Worm (Caenorhabditis elegans) whole organism, L2 larva: ENCODE data around the gene C49C8.2.
A peak's percentile ranks its signal among the peaks of the same experiment; 100 is the strongest.

Experiments
- ceh-82 ChIP-seq: fragments of 150-350 bp; optimal IDR thresholded peaks from 2 replicates; lab custom pipeline; 2014; ENCODE audit warnings: missing biosample characterization, missing genetic modification characterization
- crh-2 ChIP-seq: sonication (generic microtip); optimal IDR thresholded peaks from 2 replicates; lab custom pipeline; 2017; ENCODE audit warnings: missing biosample characterization, missing genetic modification characterization
- fos-1 ChIP-seq: fragments of 150-350 bp; optimal IDR thresholded peaks from 2 replicates; lab custom pipeline; 2014; ENCODE audit warnings: missing biosample characterization, missing genetic modification characterization
- mbf-1 ChIP-seq: sonication (generic microtip); optimal IDR thresholded peaks from 2 replicates; lab custom pipeline; 2017; ENCODE audit warnings: missing biosample characterization, missing genetic modification characterization
- mdl-1 ChIP-seq, 2 experiments: fragments of 150-350 bp in 1 of 2; sonication (generic microtip) in 1 of 2; optimal IDR thresholded peaks; 2 replicates each; lab custom pipeline; 2017; ENCODE audit warnings: missing biosample characterization in 2 of 2, missing genetic modification characterization in 2 of 2
- skn-1 ChIP-seq: sonication (generic microtip); optimal IDR thresholded peaks from 2 replicates; lab custom pipeline; 2017; ENCODE audit warnings: missing biosample characterization, missing genetic modification characterization
- sma-3 ChIP-seq: sonication (generic microtip); optimal IDR thresholded peaks from 2 replicates; lab custom pipeline; 2016; ENCODE audit warnings: missing genetic modification reagents, missing genetic modification characterization, missing compliant biosample characterization
- snpc-4 ChIP-seq: fragments of 150-350 bp; optimal IDR thresholded peaks from 2 replicates; lab custom pipeline; 2014; ENCODE audit warnings: missing biosample characterization, missing genetic modification characterization
- unc-39 ChIP-seq: fragments of 150-350 bp; optimal IDR thresholded peaks from 2 replicates; lab custom pipeline; 2014; ENCODE audit warnings: missing biosample characterization, missing genetic modification characterization
- unc-62 ChIP-seq: fragments of 150-350 bp; optimal IDR thresholded peaks from 2 replicates; lab custom pipeline; 2014; ENCODE audit warnings: missing biosample characterization, missing genetic modification reagents, missing genetic modification characterization
- ztf-11 ChIP-seq: sonication (generic microtip); optimal IDR thresholded peaks from 2 replicates; lab custom pipeline; 2017; ENCODE audit warnings: missing biosample characterization, missing genetic modification characterization
- ztf-4 ChIP-seq: fragments of 150-350 bp; optimal IDR thresholded peaks from 2 replicates; lab custom pipeline; 2014; ENCODE audit warnings: missing biosample characterization, missing genetic modification characterization

ce11 chrIV:8620102-8620733, 30.7 kb upstream of the C49C8.2 start, which contains the start of gene lin-49:
- TF ChIP-seq crh-2 (tag; lab: Kevin White, UChicago) (peak; percentile 84), snpc-4 (tag; lab: Kevin White, UChicago) (no peak), unc-39 (tag; lab: Kevin White, UChicago) (no peak), mdl-1 (tag; optimal IDR thresholded peaks at IDR 0.05; lab: Kevin White, UChicago) (no peak), ztf-11 (tag; lab: Kevin White, UChicago) (no peak), ceh-82 (tag; lab: Kevin White, UChicago) (no peak), sma-3 (peak; percentile 26), unc-62 (GFP tag; lab: Kevin White, UChicago) (no peak), fos-1 (tag; lab: Kevin White, UChicago) (peak; percentile 90), mbf-1 (tag; lab: Kevin White, UChicago) (no peak), ztf-4 (no peak), skn-1 (no peak)
